Worm (Caenorhabditis elegans) whole organism, L2 larva: ENCODE results near the gene gst-36.

Experiments
- C34F6.9 ChIP-seq: fragments of 150-350 bp; optimal IDR thresholded peaks from 2 replicates; lab custom pipeline; 2014; ENCODE audit warnings: missing biosample characterization, missing genetic modification characterization
- F13H6.1 ChIP-seq: sonication (generic microtip); optimal IDR thresholded peaks from 2 replicates; lab custom pipeline; 2016; ENCODE audit warnings: missing genetic modification characterization, missing compliant biosample characterization
- R02D3.7 ChIP-seq: fragments of 150-350 bp; optimal IDR thresholded peaks from 2 replicates; lab custom pipeline; 2014; ENCODE audit warnings: missing biosample characterization, missing genetic modification characterization
- ama-1 ChIP-seq: fragments of 150-350 bp; optimal IDR thresholded peaks from 2 replicates; lab custom pipeline; 2018; ENCODE audit warnings: inconsistent platforms
- blmp-1 ChIP-seq: sonication (generic microtip); optimal IDR thresholded peaks from 2 replicates; lab custom pipeline; 2017; ENCODE audit warnings: missing genetic modification characterization, mild to moderate bottlenecking, missing compliant biosample characterization, antibody characterized with exemption, moderate library complexity; ENCODE audit not compliant: insufficient read depth
- crh-2 ChIP-seq: sonication (generic microtip); optimal IDR thresholded peaks from 2 replicates; lab custom pipeline; 2017; ENCODE audit warnings: missing biosample characterization, missing genetic modification characterization
- dmd-4 ChIP-seq: sonication (generic microtip); optimal IDR thresholded peaks from 2 replicates; lab custom pipeline; 2017; ENCODE audit warnings: missing biosample characterization, missing genetic modification characterization
- elt-1 ChIP-seq: fragments of 150-350 bp; optimal IDR thresholded peaks from 2 replicates; lab custom pipeline; 2014; ENCODE audit warnings: missing biosample characterization, missing genetic modification characterization
- elt-3 ChIP-seq: sonication (generic microtip); optimal IDR thresholded peaks from 2 replicates; lab custom pipeline; 2017; ENCODE audit warnings: missing biosample characterization, missing genetic modification characterization
- fos-1 ChIP-seq: fragments of 150-350 bp; optimal IDR thresholded peaks from 2 replicates; lab custom pipeline; 2014; ENCODE audit warnings: missing biosample characterization, missing genetic modification characterization
- gmeb-1 ChIP-seq: fragments of 150-350 bp; optimal IDR thresholded peaks from 2 replicates; lab custom pipeline; 2014; ENCODE audit warnings: missing biosample characterization, missing genetic modification characterization
- lin-11 ChIP-seq: fragments of 150-350 bp; sonication (generic microtip); optimal IDR thresholded peaks from 2 replicates; lab custom pipeline; 2014; ENCODE audit warnings: missing biosample characterization, missing genetic modification characterization, inconsistent platforms, mixed read lengths
- lsy-2 ChIP-seq, 2 experiments: fragments of 150-350 bp in 1 of 2; sonication (generic microtip) in 1 of 2; optimal IDR thresholded peaks; 2 replicates each; lab custom pipeline; 2014 to 2017; ENCODE audit warnings: missing biosample characterization in 2 of 2, missing genetic modification characterization in 2 of 2
- mab-5 ChIP-seq: fragments of 150-350 bp; optimal IDR thresholded peaks from 2 replicates; lab custom pipeline; 2014; ENCODE audit warnings: missing biosample characterization, missing genetic modification characterization
- mdl-1 ChIP-seq, 2 experiments: fragments of 150-350 bp in 1 of 2; sonication (generic microtip) in 1 of 2; optimal IDR thresholded peaks; 2 replicates each; lab custom pipeline; 2017; ENCODE audit warnings: missing biosample characterization in 2 of 2, missing genetic modification characterization in 2 of 2
- nhr-11 ChIP-seq: fragments of 150-350 bp; optimal IDR thresholded peaks from 2 replicates; lab custom pipeline; 2014; ENCODE audit warnings: missing biosample characterization, missing genetic modification characterization
- nhr-12 ChIP-seq: fragments of 150-350 bp; optimal IDR thresholded peaks from 2 replicates; lab custom pipeline; 2014; ENCODE audit warnings: missing biosample characterization, missing genetic modification characterization
- nhr-129 ChIP-seq: fragments of 150-350 bp; optimal IDR thresholded peaks from 2 replicates; lab custom pipeline; 2014; ENCODE audit warnings: missing biosample characterization, missing genetic modification characterization
- nhr-21 ChIP-seq: fragments of 150-350 bp; optimal IDR thresholded peaks from 2 replicates; lab custom pipeline; 2014; ENCODE audit warnings: missing biosample characterization, missing genetic modification characterization
- nhr-237 ChIP-seq: fragments of 150-350 bp; optimal IDR thresholded peaks from 2 replicates; lab custom pipeline; 2014; ENCODE audit warnings: missing biosample characterization, missing genetic modification characterization
- nhr-77 ChIP-seq: fragments of 150-350 bp; optimal IDR thresholded peaks from 2 replicates; lab custom pipeline; 2014; ENCODE audit warnings: missing biosample characterization, missing genetic modification characterization
- sem-4 ChIP-seq: fragments of 150-350 bp; optimal IDR thresholded peaks from 2 replicates; lab custom pipeline; 2014; ENCODE audit warnings: missing biosample characterization, missing genetic modification reagents, missing genetic modification characterization
- skn-1 ChIP-seq: sonication (generic microtip); optimal IDR thresholded peaks from 2 replicates; lab custom pipeline; 2017; ENCODE audit warnings: missing biosample characterization, missing genetic modification characterization
- sma-3 ChIP-seq: sonication (generic microtip); optimal IDR thresholded peaks from 2 replicates; lab custom pipeline; 2016; ENCODE audit warnings: missing genetic modification reagents, missing genetic modification characterization, missing compliant biosample characterization
- sma-9 ChIP-seq, 2 experiments: fragments of 150-350 bp in 1 of 2; sonication (generic microtip) in 1 of 2; optimal IDR thresholded peaks; 2 replicates each; lab custom pipeline; 2014 to 2016; ENCODE audit warnings: missing genetic modification characterization in 2 of 2, mild to moderate bottlenecking in 1 of 2, missing biosample characterization in 1 of 2, missing compliant biosample characterization in 1 of 2, missing genetic modification reagents in 1 of 2, moderate library complexity in 1 of 2
- snpc-4 ChIP-seq: fragments of 150-350 bp; optimal IDR thresholded peaks from 2 replicates; lab custom pipeline; 2014; ENCODE audit warnings: missing biosample characterization, missing genetic modification characterization
- unc-39 ChIP-seq: fragments of 150-350 bp; optimal IDR thresholded peaks from 2 replicates; lab custom pipeline; 2014; ENCODE audit warnings: missing biosample characterization, missing genetic modification characterization
- unc-55 ChIP-seq: fragments of 150-350 bp; sonication (generic microtip); optimal IDR thresholded peaks from 3 replicates; lab custom pipeline; 2014; ENCODE audit warnings: missing biosample characterization, missing genetic modification reagents, missing genetic modification characterization
- unc-62 ChIP-seq: fragments of 150-350 bp; optimal IDR thresholded peaks from 2 replicates; lab custom pipeline; 2014; ENCODE audit warnings: missing biosample characterization, missing genetic modification reagents, missing genetic modification characterization
- ztf-11 ChIP-seq: sonication (generic microtip); optimal IDR thresholded peaks from 2 replicates; lab custom pipeline; 2017; ENCODE audit warnings: missing biosample characterization, missing genetic modification characterization
- ztf-4 ChIP-seq: fragments of 150-350 bp; optimal IDR thresholded peaks from 2 replicates; lab custom pipeline; 2014; ENCODE audit warnings: missing biosample characterization, missing genetic modification characterization

gst-36 gene

DNA sequence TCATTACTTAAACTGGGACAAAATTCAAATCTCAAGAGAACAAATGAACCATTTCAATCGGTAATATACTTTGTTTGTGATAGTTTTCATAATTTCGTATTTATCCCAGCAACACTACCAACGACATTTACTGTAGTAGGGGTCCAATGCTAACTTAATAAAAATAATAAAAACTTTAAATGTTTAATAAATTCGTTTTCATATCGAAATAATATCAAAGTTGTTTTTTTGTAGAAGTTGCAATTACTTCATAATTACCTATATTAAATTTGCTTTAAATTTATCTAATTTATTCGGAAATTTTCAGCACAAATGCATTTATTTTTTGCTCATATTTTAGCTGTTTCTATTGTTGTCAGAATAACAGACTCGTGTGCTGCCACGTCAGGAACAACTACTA is 3.6 kb upstream of the gst-36 start, which contains the start of gene R07B1.6:
Gene R07B1.6, plus strand, starts transcription at position 301 of the 400 bp plus-strand sequence.
- TF ChIP-seq lin-11 (tag; lab: Kevin White, UChicago) (no peak), ztf-11 (no peak), dmd-4 (tag; lab: Kevin White, UChicago) (no peak), mdl-1 (tag; optimal IDR thresholded peaks at IDR 0.05; lab: Kevin White, UChicago) (no peak), unc-62 (GFP tag; lab: Kevin White, UChicago) (no peak), ama-1 (lab: Kevin White, UChicago) (no peak), R02D3.7 (no peak), sem-4 (tag; lab: Kevin White, UChicago) (no peak), crh-2 (tag; lab: Kevin White, UChicago) (no peak), unc-39 (tag; lab: Kevin White, UChicago) (no peak), ztf-4 (tag; lab: Kevin White, UChicago) (no peak)

DNA sequence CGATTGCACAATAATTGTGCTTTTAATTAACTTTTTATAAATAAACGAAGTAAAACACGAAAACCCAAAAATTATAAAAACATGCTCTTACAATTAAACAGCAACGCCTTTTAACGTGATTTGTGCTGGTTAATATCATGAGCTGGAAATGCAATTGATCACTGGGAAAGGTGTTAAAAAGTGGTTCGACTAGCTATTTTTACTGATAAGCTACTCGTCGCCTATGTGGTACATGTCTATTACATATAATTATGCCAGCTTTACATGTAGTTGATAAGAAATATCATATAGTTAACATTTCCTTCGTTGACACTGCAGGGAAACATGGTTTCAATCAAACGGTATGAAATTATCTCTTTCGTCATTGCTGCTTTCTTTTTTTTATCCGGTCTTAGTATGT is 4.7 kb downstream of the gst-36 start, which contains the start of gene scav-5:
Gene scav-5, plus strand, starts transcription at position 297 of the 400 bp plus-strand sequence.
- no peak for TF ChIP-seq nhr-12 (tag; lab: Kevin White, UChicago)
- TF ChIP-seq F13H6.1 (tag; lab: Kevin White, UChicago) = no peak
- TF ChIP-seq nhr-237 (tag; lab: Kevin White, UChicago) = no peak
- TF ChIP-seq fos-1 (tag; lab: Kevin White, UChicago) = peak; percentile 91
- TF ChIP-seq crh-2 (tag; lab: Kevin White, UChicago) = peak; percentile 57
- no peak for TF ChIP-seq elt-1 (tag; lab: Kevin White, UChicago)
- TF ChIP-seq snpc-4 (tag; lab: Kevin White, UChicago) = no peak
- peak; percentile 13 for TF ChIP-seq sma-9 (GFP tag; optimal IDR thresholded peaks at IDR 0.05; lab: Kevin White, UChicago)
- no peak for TF ChIP-seq sma-9 (tag; optimal IDR thresholded peaks at IDR 0.05; lab: Kevin White, UChicago)
- TF ChIP-seq sma-3 = peak; percentile 5
- no peak for TF ChIP-seq unc-55 (GFP tag; lab: Kevin White, UChicago)
- no peak for TF ChIP-seq lsy-2 (tag; optimal IDR thresholded peaks at IDR 0.05; lab: Kevin White, UChicago)
- TF ChIP-seq skn-1 (tag; lab: Kevin White, UChicago) = peak; percentile 66
- no peak for TF ChIP-seq ztf-11
- TF ChIP-seq gmeb-1 (tag; lab: Kevin White, UChicago) = peak; percentile 1
- TF ChIP-seq, all 48 proteins: peak for 6

DNA sequence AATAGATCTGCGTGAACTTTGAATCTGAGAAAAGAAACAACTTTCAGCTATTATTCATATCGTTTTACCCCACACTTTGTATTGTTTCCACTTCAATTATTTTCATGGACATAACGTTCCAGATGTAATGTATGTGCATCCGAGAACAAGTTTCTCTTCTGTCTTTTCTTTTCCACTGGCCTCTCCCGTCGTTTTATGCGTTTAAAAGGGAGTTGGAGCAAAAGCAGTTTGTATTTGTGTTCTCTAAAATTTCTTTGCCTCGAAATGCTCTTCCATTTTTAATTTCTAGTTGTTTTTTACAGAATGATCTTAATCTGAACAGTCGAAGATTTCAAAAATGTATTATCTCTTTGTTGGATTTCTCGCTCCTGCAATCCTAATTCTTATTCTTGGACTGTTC is 6.1 kb downstream of the gst-36 start, which contains the start of gene R07B1.11:
Gene R07B1.11, plus strand, starts transcription at position 301 of the 400 bp plus-strand sequence.
- TF ChIP-seq C34F6.9 (tag; lab: Kevin White, UChicago) (no peak), snpc-4 (tag; lab: Kevin White, UChicago) (no peak), unc-62 (GFP tag; lab: Kevin White, UChicago) (no peak), blmp-1 (no peak), unc-55 (GFP tag; lab: Kevin White, UChicago) (no peak), elt-3 (tag; lab: Kevin White, UChicago) (no peak), nhr-77 (tag; lab: Kevin White, UChicago) (no peak), sem-4 (tag; lab: Kevin White, UChicago) (no peak), nhr-11 (tag; lab: Kevin White, UChicago) (no peak), nhr-12 (tag; lab: Kevin White, UChicago) (no peak)

DNA sequence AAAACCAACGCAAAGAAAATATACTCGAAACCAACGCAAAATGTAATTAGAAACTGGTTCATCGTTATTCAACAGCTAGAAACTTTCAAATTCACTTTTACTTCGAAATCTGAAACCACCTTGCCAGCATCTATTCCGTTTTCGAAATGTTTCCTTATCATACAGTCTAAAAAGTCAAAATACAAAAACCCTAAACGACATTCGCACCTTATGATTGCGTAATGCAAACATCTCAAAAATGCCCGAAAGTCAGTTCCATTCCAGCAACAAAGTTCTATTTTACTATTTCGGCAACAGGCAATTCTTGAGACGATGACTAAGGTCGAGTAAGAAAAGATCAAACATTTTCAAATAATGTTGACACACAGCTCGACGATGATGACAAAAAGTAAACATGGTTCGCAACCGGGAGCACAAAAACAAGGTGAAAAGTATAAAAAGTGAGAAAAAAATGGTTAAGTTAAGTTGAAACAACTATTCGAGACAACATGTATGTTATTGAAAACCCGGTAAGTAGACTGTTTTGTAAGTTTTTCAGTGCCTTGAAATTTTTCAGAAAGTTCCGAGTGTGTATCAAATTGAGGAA is 10.9 kb downstream of the gst-36 start, which contains the start of gene lec-7:
Gene lec-7, plus strand, starts transcription at position 297 of the 586 bp plus-strand sequence.
- TF ChIP-seq nhr-237 (tag; lab: Kevin White, UChicago) (no peak), nhr-129 (peak; percentile 20), fos-1 (tag; lab: Kevin White, UChicago) (peak; percentile 66)

DNA sequence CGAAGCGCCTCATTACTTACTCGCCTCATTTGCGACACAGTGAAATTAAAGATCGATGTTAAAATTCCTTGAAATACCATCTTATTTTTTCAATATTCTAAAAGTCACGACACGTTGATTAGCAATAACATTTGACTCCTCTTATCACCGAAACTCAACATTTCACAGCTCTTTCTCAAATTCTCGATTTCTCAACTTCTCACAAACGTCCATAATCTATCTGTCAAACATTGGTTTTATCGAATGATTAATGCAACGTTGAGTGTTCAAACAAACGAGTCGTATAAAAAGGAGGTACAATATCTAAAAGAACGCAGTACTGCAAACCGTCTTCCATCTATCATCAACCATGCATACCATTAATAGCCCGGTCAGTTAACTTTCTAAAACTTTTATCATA is 12.5 kb downstream of the gst-36 start, which contains the start of gene lec-8:
Gene lec-8, plus strand, starts transcription at position 314 of the 400 bp plus-strand sequence.
- TF ChIP-seq dmd-4 (tag; lab: Kevin White, UChicago) = no peak
- TF ChIP-seq fos-1 (tag; lab: Kevin White, UChicago) = peak; percentile 90

DNA sequence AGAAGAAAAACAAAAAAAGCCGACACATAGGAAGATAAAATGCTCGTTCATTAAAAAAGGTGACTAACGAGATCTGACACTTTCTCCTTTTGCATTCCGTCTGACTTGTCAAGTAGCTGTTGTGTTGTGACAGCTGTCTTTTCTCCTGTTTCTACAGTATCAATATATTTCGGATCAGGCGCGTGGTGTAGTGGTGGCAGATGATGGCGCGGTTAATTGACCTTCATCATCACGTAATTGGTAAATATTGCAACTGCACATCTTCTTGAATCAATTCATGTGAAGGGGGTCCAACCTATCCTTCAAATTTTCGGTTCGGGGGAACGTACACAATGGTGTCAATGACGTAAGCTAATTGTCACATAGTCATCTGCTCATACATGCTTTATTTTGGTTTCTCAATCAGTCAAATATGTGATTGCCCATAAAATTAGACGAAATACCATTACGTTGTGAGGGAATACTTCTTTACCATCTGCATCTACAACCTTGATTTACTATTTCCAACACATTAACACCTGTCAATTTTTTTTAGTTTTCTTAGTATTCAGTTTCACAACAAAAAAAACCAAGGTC is 14.5 kb downstream of the gst-36 start:
- TF ChIP-seq nhr-11 (tag; lab: Kevin White, UChicago) (no peak), mab-5 (tag; lab: Kevin White, UChicago) (no peak), snpc-4 (tag; lab: Kevin White, UChicago) (no peak), ama-1 (lab: Kevin White, UChicago) (no peak), R02D3.7 (no peak), unc-39 (tag; lab: Kevin White, UChicago) (no peak), ztf-11 (no peak), nhr-21 (no peak), elt-1 (tag; lab: Kevin White, UChicago) (no peak), fos-1 (tag; lab: Kevin White, UChicago) (no peak)
